Worm (Caenorhabditis elegans) whole organism, L4 larva: ENCODE measurements around the gene irld-49.

Source experiments
- F49E8.2 ChIP-seq: sonication (generic microtip); optimal IDR thresholded peaks from 2 replicates; lab custom pipeline; 2016; ENCODE audit warnings: missing compliant biosample characterization, mild to moderate bottlenecking, missing genetic modification characterization, borderline replicate concordance
- ama-1 ChIP-seq: fragments of 150-350 bp; optimal IDR thresholded peaks from 2 replicates; lab custom pipeline; 2014; ENCODE audit warnings: inconsistent platforms, mixed read lengths
- ceh-20 ChIP-seq: fragments of 200-800 bp; sonication (Bioruptor generic); IDR thresholded peaks from 2 replicates; pipeline ENCODE4 v1.3.6; 2022; ENCODE audit warnings: missing genetic modification reagents, missing genetic modification characterization, missing compliant biosample characterization
- daf-19 ChIP-seq: fragments of 200-800 bp; sonication (Bioruptor generic); conservative IDR thresholded peaks from 2 replicates; pipeline ENCODE4 v1.3.6; 2022; ENCODE audit warnings: missing genetic modification characterization, missing compliant biosample characterization
- dve-1 ChIP-seq: sonication (generic microtip); optimal IDR thresholded peaks from 2 replicates; lab custom pipeline; 2017; ENCODE audit warnings: antibody characterized with exemption, mild to moderate bottlenecking, missing genetic modification characterization, missing compliant biosample characterization; ENCODE audit not compliant: insufficient read depth
- madf-9 ChIP-seq: fragments of 200-800 bp; sonication (Bioruptor generic); conservative IDR thresholded peaks from 2 replicates; pipeline ENCODE4 v1.3.6; 2022; ENCODE audit warnings: missing genetic modification reagents, missing genetic modification characterization, missing compliant biosample characterization
- nhr-237 ChIP-seq: sonication (generic microtip); optimal IDR thresholded peaks from 2 replicates; lab custom pipeline; 2017; ENCODE audit warnings: missing biosample characterization, missing genetic modification characterization
- nhr-28 ChIP-seq: fragments of 150-350 bp; optimal IDR thresholded peaks from 2 replicates; lab custom pipeline; 2014; ENCODE audit warnings: missing biosample characterization, missing genetic modification characterization
- nhr-48 ChIP-seq: sonication (generic microtip); optimal IDR thresholded peaks from 2 replicates; lab custom pipeline; 2016; ENCODE audit warnings: mild to moderate bottlenecking, missing genetic modification characterization, missing compliant biosample characterization
- unc-130 ChIP-seq: sonication (generic microtip); optimal IDR thresholded peaks from 2 replicates; lab custom pipeline; 2016; ENCODE audit warnings: missing genetic modification reagents, missing genetic modification characterization, missing compliant biosample characterization
- ztf-11 ChIP-seq: fragments of 150-350 bp; optimal IDR thresholded peaks from 2 replicates; lab custom pipeline; 2014; ENCODE audit warnings: missing biosample characterization, missing genetic modification characterization

DNA sequence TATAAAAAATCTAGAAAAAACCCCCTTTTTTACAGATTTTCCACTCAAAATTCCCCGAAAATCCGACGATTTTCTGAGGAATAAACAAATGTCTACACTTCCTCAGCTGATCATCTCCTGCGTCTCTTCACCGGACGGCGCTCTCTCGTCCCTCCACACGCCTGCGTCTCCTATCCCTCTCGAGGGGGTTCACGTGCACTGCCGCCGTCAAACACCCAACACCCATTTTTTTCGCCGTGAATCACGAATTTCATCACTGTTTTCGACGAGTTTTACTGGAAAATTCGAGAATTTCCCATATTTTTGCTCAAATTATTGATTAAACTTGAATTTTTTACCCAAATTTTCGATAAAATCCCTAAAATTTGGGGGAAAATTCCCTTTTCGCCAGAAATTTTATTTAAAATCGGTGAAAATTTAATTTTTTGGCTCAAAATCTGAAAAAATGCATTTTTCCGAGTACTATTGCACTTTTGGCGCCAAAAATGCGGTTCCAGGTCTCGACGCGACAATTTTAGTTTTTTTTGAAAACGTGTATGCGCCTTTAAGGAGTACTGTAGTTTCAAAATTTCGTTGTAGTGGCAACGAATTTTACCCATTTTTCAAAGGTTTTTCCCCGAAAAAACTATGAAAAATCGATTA, 23.0 kb upstream of the irld-49 start:
- no peak for TF ChIP-seq madf-9 (GFP tag; lab: Robert Waterston, UW)
- no peak for TF ChIP-seq ceh-20 (GFP tag; lab: Robert Waterston, UW)
- TF ChIP-seq nhr-237 (tag; lab: Kevin White, UChicago): no peak
- TF ChIP-seq nhr-28 (tag; lab: Kevin White, UChicago): peak; percentile 14
- TF ChIP-seq F49E8.2 (tag; lab: Kevin White, UChicago): peak; percentile 18
- TF ChIP-seq ztf-11 (tag; lab: Kevin White, UChicago): no peak
- peak; percentile 64 for TF ChIP-seq unc-130
- TF ChIP-seq dve-1 (tag; lab: Kevin White, UChicago): peak; percentile 59
- peak; percentile 60 for TF ChIP-seq nhr-48 (tag; lab: Kevin White, UChicago)
- peak; percentile 45 for TF ChIP-seq ama-1
- no peak for TF ChIP-seq daf-19 (GFP tag; lab: Robert Waterston, UW)
